Worm (Caenorhabditis elegans) whole organism, young adult: Measurements from ENCODE around the gene set-2.

Experiments used
- C06A6.2 ChIP-seq: fragments of 200-800 bp; sonication (Bioruptor generic); conservative IDR thresholded peaks from 2 replicates; pipeline ENCODE4 v1.3.6; 2022; ENCODE audit warnings: missing genetic modification characterization, missing compliant biosample characterization
- F10E7.11 ChIP-seq: sonication (generic microtip); optimal IDR thresholded peaks from 2 replicates; lab custom pipeline; 2017; ENCODE audit warnings: mild to moderate bottlenecking, missing genetic modification characterization, moderate library complexity, missing compliant biosample characterization
- F22D6.2 ChIP-seq: sonication (generic microtip); optimal IDR thresholded peaks from 2 replicates; lab custom pipeline; 2016; ENCODE audit warnings: mild to moderate bottlenecking, missing genetic modification characterization, missing compliant biosample characterization
- F33H1.4 ChIP-seq: fragments of 200-800 bp; sonication (Bioruptor generic); IDR thresholded peaks from 2 replicates; pipeline ENCODE4 v1.3.6; 2022; ENCODE audit warnings: missing genetic modification reagents, missing genetic modification characterization, missing compliant biosample characterization
- F52B5.7 ChIP-seq: sonication (generic microtip); optimal IDR thresholded peaks from 2 replicates; lab custom pipeline; 2016; ENCODE audit warnings: mild to moderate bottlenecking, missing genetic modification characterization, missing compliant biosample characterization
- F57A8.1 ChIP-seq: fragments of 200-800 bp; sonication (Bioruptor generic); optimal IDR thresholded peaks from 2 replicates; lab custom pipeline; 2018; ENCODE audit warnings: mild to moderate bottlenecking, missing genetic modification characterization, moderate library complexity, missing compliant biosample characterization
- F57C9.4 ChIP-seq: sonication (generic microtip); optimal IDR thresholded peaks from 2 replicates; lab custom pipeline; 2017; ENCODE audit warnings: mild to moderate bottlenecking, missing genetic modification characterization, missing compliant biosample characterization
- K11D2.4 ChIP-seq: fragments of 200-800 bp; sonication (Bioruptor generic); IDR thresholded peaks from 2 replicates; pipeline ENCODE4 v1.3.6; 2022; ENCODE audit warnings: missing genetic modification reagents, missing genetic modification characterization, missing compliant biosample characterization
- T07F8.4 ChIP-seq: sonication (generic microtip); optimal IDR thresholded peaks from 2 replicates; lab custom pipeline; 2016; ENCODE audit warnings: mild to moderate bottlenecking, missing genetic modification characterization, moderate library complexity, missing compliant biosample characterization
- Y79H2A.3 ChIP-seq: fragments of 200-800 bp; sonication (Bioruptor generic); conservative IDR thresholded peaks from 2 replicates; pipeline ENCODE4 v1.3.6; 2022; ENCODE audit warnings: missing genetic modification reagents, missing genetic modification characterization, missing compliant biosample characterization
- ama-1 ChIP-seq, 3 experiments: fragments of 150-350 bp in 1 of 3; sonication (generic microtip) in 2 of 3; optimal IDR thresholded peaks; 2 replicates each; lab custom pipeline; 2014 to 2018; ENCODE audit warnings: missing biosample characterization in 2 of 3, missing genetic modification characterization in 2 of 3, missing genetic modification reagents in 2 of 3
- aptf-3 ChIP-seq: fragments of 200-800 bp; sonication (Bioruptor generic); IDR thresholded peaks from 2 replicates; pipeline ENCODE4 v1.3.6; 2022; ENCODE audit warnings: missing genetic modification characterization, missing compliant biosample characterization
- atf-7 ChIP-seq: sonication (generic microtip); optimal IDR thresholded peaks from 2 replicates; lab custom pipeline; 2017; ENCODE audit warnings: mild to moderate bottlenecking, missing genetic modification characterization, missing compliant biosample characterization
- athp-1 ChIP-seq: sonication (generic microtip); optimal IDR thresholded peaks from 2 replicates; lab custom pipeline; 2017; ENCODE audit warnings: mild to moderate bottlenecking, missing genetic modification characterization, missing compliant biosample characterization
- ccch-3 ChIP-seq: fragments of 200-800 bp; sonication (Bioruptor generic); optimal IDR thresholded peaks from 2 replicates; lab custom pipeline; 2018; ENCODE audit warnings: mild to moderate bottlenecking, missing genetic modification characterization, missing compliant biosample characterization
- cebp-1 ChIP-seq, 2 experiments: fragments of 200-800 bp in 1 of 2; sonication (Bioruptor generic) in 1 of 2; sonication (generic microtip) in 1 of 2; IDR thresholded peaks in 1 of 2; optimal IDR thresholded peaks in 1 of 2; 2 replicates each; pipeline versions ENCODE4 v1.3.6 to Lab custom; 2017 to 2022; ENCODE audit warnings: missing compliant biosample characterization in 2 of 2, missing genetic modification characterization in 2 of 2, mild to moderate bottlenecking in 1 of 2, missing genetic modification reagents in 1 of 2, moderate library complexity in 1 of 2
- ceh-58 ChIP-seq: fragments of 200-800 bp; sonication (Bioruptor generic); IDR thresholded peaks from 2 replicates; pipeline ENCODE4 v1.3.6; 2022; ENCODE audit warnings: missing genetic modification characterization, missing compliant biosample characterization
- dpl-1 ChIP-seq: fragments of 150-350 bp; optimal IDR thresholded peaks from 2 replicates; lab custom pipeline; 2014; ENCODE audit warnings: missing biosample characterization, missing genetic modification reagents, missing genetic modification characterization
- hmg-20 ChIP-seq: fragments of 200-800 bp; sonication (Bioruptor generic); IDR thresholded peaks from 2 replicates; pipeline ENCODE4 v1.3.6; 2022; ENCODE audit warnings: missing genetic modification reagents, missing genetic modification characterization, missing compliant biosample characterization
- lin-35 ChIP-seq, 3 experiments: fragments of 150-350 bp in 2 of 3; sonication (generic microtip) in 1 of 3; optimal IDR thresholded peaks; 2 replicates each; lab custom pipeline; 2014 to 2018; ENCODE audit warnings: missing biosample characterization in 3 of 3, missing genetic modification characterization in 3 of 3, missing genetic modification reagents in 3 of 3
- lin-40 ChIP-seq: sonication (generic microtip); optimal IDR thresholded peaks from 2 replicates; lab custom pipeline; 2016; ENCODE audit warnings: missing genetic modification characterization, mild to moderate bottlenecking, missing compliant biosample characterization, missing genotype, missing genetic modification reagents
- madf-10 ChIP-seq: sonication (generic microtip); optimal IDR thresholded peaks from 2 replicates; lab custom pipeline; 2016; ENCODE audit warnings: mild to moderate bottlenecking, missing genetic modification characterization, missing compliant biosample characterization
- madf-3 ChIP-seq: fragments of 200-800 bp; sonication (Bioruptor generic); IDR thresholded peaks from 2 replicates; pipeline ENCODE4 v1.3.6; 2022; ENCODE audit warnings: missing genetic modification reagents, missing genetic modification characterization, missing compliant biosample characterization
- mes-4 ChIP-seq: sonication (generic microtip); optimal IDR thresholded peaks from 2 replicates; lab custom pipeline; 2016; ENCODE audit warnings: missing genotype, missing genetic modification characterization, missing compliant biosample characterization
- nfyb-1 ChIP-seq: fragments of 200-800 bp; sonication (Bioruptor generic); IDR thresholded peaks from 2 replicates; pipeline ENCODE4 v1.3.6; 2022; ENCODE audit warnings: missing genetic modification reagents, missing genetic modification characterization, missing compliant biosample characterization
- pbrm-1 ChIP-seq: fragments of 200-800 bp; sonication (Bioruptor generic); IDR thresholded peaks from 2 replicates; pipeline ENCODE4 v1.3.6; 2022; ENCODE audit warnings: missing genetic modification reagents, missing genetic modification characterization, missing compliant biosample characterization
- pha-4 ChIP-seq: fragments of 150-350 bp; sonication (generic microtip); optimal IDR thresholded peaks from 2 replicates; lab custom pipeline; 2014; ENCODE audit warnings: missing biosample characterization, missing genetic modification reagents, missing genetic modification characterization
- rcor-1 ChIP-seq: fragments of 200-800 bp; sonication (Bioruptor generic); IDR thresholded peaks from 2 replicates; pipeline ENCODE4 v1.3.6; 2022; ENCODE audit warnings: missing genetic modification reagents, missing genetic modification characterization, missing compliant biosample characterization
- sdz-38 ChIP-seq: sonication (generic microtip); optimal IDR thresholded peaks from 2 replicates; lab custom pipeline; 2016; ENCODE audit warnings: missing genotype, missing genetic modification characterization, missing compliant biosample characterization
- snpc-1.1 ChIP-seq: sonication (generic microtip); optimal IDR thresholded peaks from 2 replicates; lab custom pipeline; 2017; ENCODE audit warnings: missing genetic modification characterization, mild to moderate bottlenecking, missing compliant biosample characterization, antibody characterized with exemption, moderate library complexity, missing genotype, missing genetic modification reagents; ENCODE audit not compliant: insufficient read depth
- unc-130 ChIP-seq: sonication (generic microtip); optimal IDR thresholded peaks from 2 replicates; lab custom pipeline; 2016; ENCODE audit warnings: missing genetic modification reagents, missing genetic modification characterization, missing compliant biosample characterization
- zfh-2 ChIP-seq: fragments of 200-800 bp; sonication (Bioruptor generic); conservative IDR thresholded peaks from 2 replicates; pipeline ENCODE4 v1.3.6; 2022; ENCODE audit warnings: missing genetic modification reagents, missing genetic modification characterization, missing compliant biosample characterization
- ztf-25 ChIP-seq: fragments of 200-800 bp; sonication (Bioruptor generic); IDR thresholded peaks from 2 replicates; pipeline ENCODE4 v1.3.6; 2022; ENCODE audit warnings: missing genetic modification reagents, missing genetic modification characterization, missing compliant biosample characterization
- ztf-28 ChIP-seq: fragments of 200-800 bp; sonication (Bioruptor generic); IDR thresholded peaks from 2 replicates; pipeline ENCODE4 v1.3.6; 2022; ENCODE audit warnings: missing genetic modification reagents, missing genetic modification characterization, missing compliant biosample characterization
- ztf-3 ChIP-seq: fragments of 200-800 bp; sonication (Bioruptor generic); optimal IDR thresholded peaks from 2 replicates; lab custom pipeline; 2018; ENCODE audit warnings: mild to moderate bottlenecking, missing genetic modification characterization, missing compliant biosample characterization
- ztf-6 ChIP-seq: fragments of 200-800 bp; sonication (Bioruptor generic); IDR thresholded peaks from 2 replicates; pipeline ENCODE4 v1.3.6; 2022; ENCODE audit warnings: missing genetic modification reagents, missing genetic modification characterization, missing compliant biosample characterization

The set-2 gene

ce11 chrIII:4875663-4876062 lies 54.3 kb downstream of the set-2 start:
- TF ChIP-seq lin-35 (GFP tag; optimal IDR thresholded peaks at IDR 0.05; lab: Kevin White, UChicago) (peak in 1 of 3 experiments; percentile 61), F33H1.4 (GFP tag; lab: Robert Waterston, UW) (no peak), athp-1 (tag; lab: Kevin White, UChicago) (no peak), ztf-28 (GFP tag; lab: Robert Waterston, UW) (no peak), dpl-1 (no peak)
- TF ChIP-seq, all 124 proteins: peak for 1

DNA sequence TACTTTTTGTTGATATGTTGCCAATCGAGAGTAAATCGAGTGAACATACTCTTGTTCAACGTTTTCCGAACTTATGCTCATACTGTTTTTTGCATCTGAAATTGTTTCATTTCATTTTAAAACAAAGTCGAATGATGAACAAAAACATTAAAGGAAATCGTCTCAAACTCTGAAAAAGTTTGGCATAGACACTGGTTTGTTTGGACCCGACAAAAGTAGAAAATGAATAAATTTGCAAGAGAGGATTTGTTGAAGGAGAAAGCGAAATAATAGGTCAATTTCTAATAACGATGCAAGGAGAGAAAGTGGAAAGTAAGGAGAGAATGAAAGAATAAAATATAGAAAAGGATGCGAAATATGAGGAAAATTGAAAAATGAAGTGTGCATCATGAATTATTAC lies 55.3 kb downstream of the set-2 start, which contains the start of gene C35D10.12:
Gene C35D10.12, minus strand, starts transcription at position 101 of the 400 bp plus-strand sequence.
- TF ChIP-seq ccch-3, result no peak
- TF ChIP-seq aptf-3 (GFP tag; lab: Robert Waterston, UW), result no peak
- no peak for TF ChIP-seq cebp-1 (GFP tag; IDR thresholded peaks at IDR 0.05; lab: Robert Waterston, UW)
- TF ChIP-seq cebp-1 (tag; optimal IDR thresholded peaks at IDR 0.05; lab: Kevin White, UChicago), result no peak
- TF ChIP-seq sdz-38 (tag; lab: Kevin White, UChicago), result no peak
- no peak for TF ChIP-seq Y79H2A.3
- no peak for TF ChIP-seq nfyb-1 (GFP tag; lab: Robert Waterston, UW)
- no peak for TF ChIP-seq madf-3 (GFP tag; lab: Robert Waterston, UW)
- no peak for TF ChIP-seq zfh-2 (GFP tag; lab: Robert Waterston, UW)
- no peak for TF ChIP-seq F22D6.2 (tag; lab: Kevin White, UChicago)
- no peak for TF ChIP-seq T07F8.4 (tag; lab: Kevin White, UChicago)
- TF ChIP-seq F10E7.11 (tag; lab: Kevin White, UChicago), result no peak
- TF ChIP-seq lin-40 (tag; lab: Kevin White, UChicago), result no peak
- TF ChIP-seq K11D2.4 (GFP tag; lab: Robert Waterston, UW), result no peak
- no peak for TF ChIP-seq F52B5.7 (tag; lab: Kevin White, UChicago)
- TF ChIP-seq C06A6.2 (GFP tag; lab: Robert Waterston, UW), result no peak
- TF ChIP-seq ceh-58 (GFP tag; lab: Robert Waterston, UW), result no peak
- no peak for TF ChIP-seq ztf-6 (GFP tag; lab: Robert Waterston, UW)
- TF ChIP-seq ztf-3 (GFP tag; lab: Kevin White, UChicago), result no peak
- TF ChIP-seq madf-10 (tag; lab: Kevin White, UChicago), result no peak

DNA sequence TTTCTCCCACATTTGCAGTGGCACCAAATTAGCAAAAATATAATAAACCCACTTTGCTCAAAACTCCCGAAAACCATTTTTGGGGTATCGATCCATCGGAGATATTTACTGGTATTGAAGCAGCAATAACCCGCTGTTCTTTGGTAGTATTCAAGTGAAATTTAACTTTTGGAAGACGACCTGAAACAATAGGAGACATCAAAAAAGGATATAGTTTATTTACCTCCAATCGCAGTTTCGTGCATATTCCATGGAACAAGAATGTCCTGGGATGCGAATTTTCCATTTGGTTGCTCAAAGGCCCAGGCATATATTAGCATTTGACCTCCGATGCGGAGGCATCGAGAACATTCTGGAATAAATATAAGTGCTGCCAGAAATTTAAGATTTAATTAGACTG lies 56.6 kb downstream of the set-2 start:
- TF ChIP-seq rcor-1 (GFP tag; lab: Robert Waterston, UW) (no peak), pbrm-1 (GFP tag; lab: Robert Waterston, UW) (no peak), snpc-1.1 (no peak), pha-4 (no peak), F57A8.1 (GFP tag; lab: Kevin White, UChicago) (no peak), ztf-25 (GFP tag; lab: Robert Waterston, UW) (no peak), F57C9.4 (tag; lab: Kevin White, UChicago) (no peak), C06A6.2 (GFP tag; lab: Robert Waterston, UW) (no peak), atf-7 (tag; lab: Kevin White, UChicago) (no peak), Y79H2A.3 (no peak), hmg-20 (GFP tag; lab: Robert Waterston, UW) (no peak), unc-130 (GFP tag; lab: Kevin White, UChicago) (no peak), cebp-1 (GFP tag; IDR thresholded peaks at IDR 0.05; lab: Robert Waterston, UW) (no peak), cebp-1 (tag; optimal IDR thresholded peaks at IDR 0.05; lab: Kevin White, UChicago) (no peak), mes-4 (tag; lab: Kevin White, UChicago) (no peak), F52B5.7 (tag; lab: Kevin White, UChicago) (no peak), ztf-28 (GFP tag; lab: Robert Waterston, UW) (no peak), madf-3 (GFP tag; lab: Robert Waterston, UW) (no peak), ama-1 (optimal IDR thresholded peaks at IDR 0.05; lab: Kevin White, UChicago) (no peak), ama-1 (GFP tag; optimal IDR thresholded peaks at IDR 0.05; lab: Kevin White, UChicago) (no peak)
- TF ChIP-seq, all 124 proteins: peak for 0
